Worm (Caenorhabditis elegans): ENCODE results near the gene sma-9.

ce11 chrX:10748145-10748544, 20.9 kb upstream of the sma-9 start:
- TF ChIP-seq mls-2 (tag; optimal IDR thresholded peaks at IDR 0.05): no peak
- no peak for TF ChIP-seq nhr-28 (tag; optimal IDR thresholded peaks at IDR 0.05)
- no peak for TF ChIP-seq pha-4 (tag; optimal IDR thresholded peaks at IDR 0.05)
- TF ChIP-seq elt-1 (tag; optimal IDR thresholded peaks at IDR 0.05; ENCODE audit: borderline replicate concordance, insufficient read depth): no peak
- TF ChIP-seq unc-62 (GFP tag; optimal IDR thresholded peaks at IDR 0.05): no peak

Measured in whole organism, mixed stage, embryonic.